Worm (Caenorhabditis elegans) whole organism, mixed stage, embryonic: ENCODE measurements around the gene csq-1.

Experiments used
- M03D4.4 ChIP-seq: sonication (generic microtip); optimal IDR thresholded peaks from 2 replicates; lab custom pipeline; 2017; ENCODE audit warnings: mild to moderate bottlenecking, missing genetic modification characterization, missing compliant biosample characterization
- bed-3 ChIP-seq: fragments of 200-800 bp; sonication (Bioruptor generic); optimal IDR thresholded peaks from 3 replicates; lab custom pipeline; 2018; ENCODE audit warnings: mild to moderate bottlenecking, missing genetic modification characterization, moderate library complexity, missing compliant biosample characterization
- ceh-39 ChIP-seq: fragments of 150-350 bp; optimal IDR thresholded peaks from 2 replicates; lab custom pipeline; 2014; ENCODE audit warnings: missing biosample characterization, missing genetic modification characterization
- ceh-43 ChIP-seq: fragments of 200-800 bp; sonication (Bioruptor generic); optimal IDR thresholded peaks from 2 replicates; lab custom pipeline; 2018; ENCODE audit warnings: mild to moderate bottlenecking, missing genetic modification characterization, moderate library complexity, missing compliant biosample characterization
- ceh-83 ChIP-seq: fragments of 200-800 bp; sonication (Bioruptor generic); optimal IDR thresholded peaks from 2 replicates; lab custom pipeline; 2018; ENCODE audit warnings: mild to moderate bottlenecking, missing genetic modification characterization, missing compliant biosample characterization
- ces-1 ChIP-seq: fragments of 150-350 bp; optimal IDR thresholded peaks from 2 replicates; lab custom pipeline; 2014; ENCODE audit warnings: missing biosample characterization, missing genetic modification reagents, missing genetic modification characterization
- cnd-1 ChIP-seq: fragments of 200-800 bp; sonication (Bioruptor generic); optimal IDR thresholded peaks from 2 replicates; lab custom pipeline; 2018; ENCODE audit warnings: mild to moderate bottlenecking, missing genetic modification characterization, missing compliant biosample characterization
- drap-1 ChIP-seq: fragments of 200-800 bp; sonication (Bioruptor generic); optimal IDR thresholded peaks from 3 replicates; lab custom pipeline; 2018; ENCODE audit warnings: mild to moderate bottlenecking, missing genetic modification characterization, missing compliant biosample characterization
- elt-1 ChIP-seq: sonication (generic microtip); optimal IDR thresholded peaks from 2 replicates; lab custom pipeline; 2017; ENCODE audit warnings: missing genetic modification characterization, mild to moderate bottlenecking, missing compliant biosample characterization, antibody characterized with exemption, moderate library complexity, borderline replicate concordance; ENCODE audit not compliant: insufficient read depth
- elt-3 ChIP-seq: fragments of 150-350 bp; optimal IDR thresholded peaks from 2 replicates; lab custom pipeline; 2014; ENCODE audit warnings: missing biosample characterization, missing genetic modification characterization
- flh-1 ChIP-seq: fragments of 200-800 bp; sonication (Bioruptor generic); optimal IDR thresholded peaks from 2 replicates; lab custom pipeline; 2018; ENCODE audit warnings: mild to moderate bottlenecking, missing genetic modification characterization, moderate library complexity, missing compliant biosample characterization
- ham-2 ChIP-seq: fragments of 200-800 bp; sonication (Bioruptor generic); optimal IDR thresholded peaks from 2 replicates; lab custom pipeline; 2018; ENCODE audit warnings: mild to moderate bottlenecking, missing genetic modification characterization, missing compliant biosample characterization
- hlh-1 ChIP-seq: fragments of 150-350 bp; optimal IDR thresholded peaks from 2 replicates; lab custom pipeline; 2014; ENCODE audit warnings: missing biosample characterization, missing genetic modification reagents, missing genetic modification characterization
- lin-13 ChIP-seq: fragments of 150-350 bp; optimal IDR thresholded peaks from 2 replicates; lab custom pipeline; 2014; ENCODE audit warnings: missing biosample characterization, missing genetic modification characterization
- lin-32 ChIP-seq: fragments of 200-800 bp; sonication (Bioruptor generic); optimal IDR thresholded peaks from 2 replicates; lab custom pipeline; 2018; ENCODE audit warnings: mild to moderate bottlenecking, missing genetic modification characterization, missing compliant biosample characterization
- lsy-2 ChIP-seq: fragments of 150-350 bp; optimal IDR thresholded peaks from 2 replicates; lab custom pipeline; 2014; ENCODE audit warnings: missing biosample characterization, missing genetic modification characterization
- mab-5 ChIP-seq: fragments of 150-350 bp; optimal IDR thresholded peaks from 2 replicates; lab custom pipeline; 2014; ENCODE audit warnings: missing biosample characterization, missing genetic modification characterization
- mep-1 ChIP-seq: fragments of 150-350 bp; optimal IDR thresholded peaks from 2 replicates; lab custom pipeline; 2017; ENCODE audit warnings: missing biosample characterization, missing genetic modification reagents, missing genetic modification characterization, inconsistent platforms
- mls-2 ChIP-seq: sonication (generic microtip); optimal IDR thresholded peaks from 2 replicates; lab custom pipeline; 2016; ENCODE audit warnings: mild to moderate bottlenecking, missing genetic modification characterization, moderate library complexity, missing compliant biosample characterization
- nhr-12 ChIP-seq: fragments of 150-350 bp; optimal IDR thresholded peaks from 2 replicates; lab custom pipeline; 2014; ENCODE audit warnings: missing biosample characterization, missing genetic modification characterization
- nhr-2 ChIP-seq: fragments of 150-350 bp; optimal IDR thresholded peaks from 2 replicates; lab custom pipeline; 2014; ENCODE audit warnings: missing biosample characterization, missing genetic modification characterization
- nhr-28 ChIP-seq: fragments of 150-350 bp; optimal IDR thresholded peaks from 2 replicates; lab custom pipeline; 2014; ENCODE audit warnings: missing biosample characterization, missing genetic modification characterization
- nhr-76 ChIP-seq: sonication (generic microtip); optimal IDR thresholded peaks from 2 replicates; lab custom pipeline; 2017; ENCODE audit warnings: missing biosample characterization, missing genetic modification characterization
- pha-4 ChIP-seq: fragments of 150-350 bp; optimal IDR thresholded peaks from 2 replicates; lab custom pipeline; 2018; ENCODE audit warnings: missing biosample characterization, missing genetic modification reagents, missing genetic modification characterization
- sem-2 ChIP-seq: fragments of 200-800 bp; sonication (Bioruptor generic); optimal IDR thresholded peaks from 2 replicates; lab custom pipeline; 2018; ENCODE audit warnings: mild to moderate bottlenecking, missing genetic modification characterization, missing compliant biosample characterization
- snpc-4 ChIP-seq: fragments of 150-350 bp; optimal IDR thresholded peaks from 2 replicates; lab custom pipeline; 2014; ENCODE audit warnings: missing biosample characterization, missing genetic modification characterization
- tbx-8 ChIP-seq: fragments of 200-800 bp; sonication (Bioruptor generic); optimal IDR thresholded peaks from 2 replicates; lab custom pipeline; 2018; ENCODE audit warnings: mild to moderate bottlenecking, missing genetic modification characterization, moderate library complexity, missing compliant biosample characterization
- unc-120 ChIP-seq: sonication (generic microtip); optimal IDR thresholded peaks from 2 replicates; lab custom pipeline; 2017; ENCODE audit warnings: missing genetic modification characterization, missing compliant biosample characterization; ENCODE audit not compliant: poor library complexity, severe bottlenecking
- unc-39 ChIP-seq: fragments of 150-350 bp; optimal IDR thresholded peaks from 2 replicates; lab custom pipeline; 2014; ENCODE audit warnings: missing biosample characterization, missing genetic modification characterization
- unc-62 ChIP-seq: fragments of 150-350 bp; optimal IDR thresholded peaks from 2 replicates; lab custom pipeline; 2014; ENCODE audit warnings: missing biosample characterization, missing genetic modification reagents, missing genetic modification characterization
- zip-8 ChIP-seq: fragments of 150-350 bp; optimal IDR thresholded peaks from 2 replicates; lab custom pipeline; 2014; ENCODE audit warnings: missing biosample characterization, missing genetic modification characterization

Gene csq-1

ce11 chrX:14659454-14659853, 25.2 kb upstream of the csq-1 start:
- TF ChIP-seq drap-1 (GFP tag; lab: Kevin White, UChicago) (no peak), bed-3 (GFP tag; lab: Kevin White, UChicago) (no peak), unc-62 (GFP tag; lab: Kevin White, UChicago) (peak; percentile 76), nhr-28 (tag; lab: Kevin White, UChicago) (no peak), flh-1 (GFP tag; lab: Kevin White, UChicago) (no peak), hlh-1 (tag; lab: Kevin White, UChicago) (peak; percentile 89), ceh-39 (no peak), ceh-43 (GFP tag; lab: Kevin White, UChicago) (no peak), elt-1 (tag; lab: Kevin White, UChicago) (no peak), nhr-2 (peak; percentile 16)

ce11 chrX:14661918-14662317, 22.8 kb upstream of the csq-1 start:
- no peak for TF ChIP-seq lsy-2 (tag; lab: Kevin White, UChicago)
- no peak for TF ChIP-seq ces-1 (GFP tag; lab: Kevin White, UChicago)
- no peak for TF ChIP-seq elt-1 (tag; lab: Kevin White, UChicago)
- TF ChIP-seq lin-32 (GFP tag; lab: Kevin White, UChicago) = no peak
- TF ChIP-seq M03D4.4 = no peak
- no peak for TF ChIP-seq nhr-28 (tag; lab: Kevin White, UChicago)
- TF ChIP-seq ham-2 = no peak
- TF ChIP-seq elt-3 (tag; lab: Kevin White, UChicago) = no peak
- TF ChIP-seq ceh-43 (GFP tag; lab: Kevin White, UChicago) = no peak
- no peak for TF ChIP-seq unc-39 (tag; lab: Kevin White, UChicago)
- no peak for TF ChIP-seq lin-13 (tag; lab: Kevin White, UChicago)
- no peak for TF ChIP-seq flh-1 (GFP tag; lab: Kevin White, UChicago)

ce11 chrX:14662460-14662859, 22.2 kb upstream of the csq-1 start:
- TF ChIP-seq ces-1 (GFP tag; lab: Kevin White, UChicago) = peak; percentile 89
- TF ChIP-seq unc-120 (tag; lab: Kevin White, UChicago) = no peak
- no peak for TF ChIP-seq cnd-1

ce11 chrX:14664028-14664427, 20.6 kb upstream of the csq-1 start, which contains the start of gene C26G2.2:
C26G2.2 (plus strand) TSS chrX:14664328.
- no peak for TF ChIP-seq M03D4.4
- TF ChIP-seq elt-3 (tag; lab: Kevin White, UChicago) = no peak
- no peak for TF ChIP-seq snpc-4
- no peak for TF ChIP-seq unc-62 (GFP tag; lab: Kevin White, UChicago)
- no peak for TF ChIP-seq tbx-8 (GFP tag; lab: Kevin White, UChicago)
- no peak for TF ChIP-seq nhr-12 (tag; lab: Kevin White, UChicago)
- TF ChIP-seq ceh-43 (GFP tag; lab: Kevin White, UChicago) = no peak
- no peak for TF ChIP-seq ces-1 (GFP tag; lab: Kevin White, UChicago)
- TF ChIP-seq elt-1 (tag; lab: Kevin White, UChicago) = no peak
- no peak for TF ChIP-seq mep-1 (tag; lab: Kevin White, UChicago)
- TF ChIP-seq hlh-1 (tag; lab: Kevin White, UChicago) = no peak
- TF ChIP-seq unc-39 (tag; lab: Kevin White, UChicago) = no peak
- TF ChIP-seq mls-2 (tag; lab: Kevin White, UChicago) = no peak
- no peak for TF ChIP-seq nhr-2
- TF ChIP-seq ham-2 = no peak
- TF ChIP-seq ceh-39 = no peak
- no peak for TF ChIP-seq drap-1 (GFP tag; lab: Kevin White, UChicago)
- no peak for TF ChIP-seq flh-1 (GFP tag; lab: Kevin White, UChicago)
- TF ChIP-seq lin-32 (GFP tag; lab: Kevin White, UChicago) = no peak
- no peak for TF ChIP-seq nhr-28 (tag; lab: Kevin White, UChicago)

ce11 chrX:14671300-14671699, 13.4 kb upstream of the csq-1 start:
- TF ChIP-seq unc-39 (tag; lab: Kevin White, UChicago) (no peak), zip-8 (tag; lab: Kevin White, UChicago) (no peak), drap-1 (GFP tag; lab: Kevin White, UChicago) (no peak), cnd-1 (no peak), lsy-2 (tag; lab: Kevin White, UChicago) (no peak), lin-13 (tag; lab: Kevin White, UChicago) (no peak), ceh-83 (no peak), unc-120 (tag; lab: Kevin White, UChicago) (no peak), mab-5 (tag; lab: Kevin White, UChicago) (no peak), ceh-39 (no peak), mls-2 (tag; lab: Kevin White, UChicago) (no peak), unc-62 (GFP tag; lab: Kevin White, UChicago) (no peak), sem-2 (GFP tag; lab: Kevin White, UChicago) (no peak), bed-3 (GFP tag; lab: Kevin White, UChicago) (no peak), pha-4 (tag; lab: Kevin White, UChicago) (no peak), nhr-76 (tag; lab: Kevin White, UChicago) (no peak)
